Fruit fly (Drosophila melanogaster) whole organism, pupa: ENCODE results near the gene CG42870.

ENCODE experiments used
- CG12605 ChIP-seq: fragments of 200-800 bp; sonication (Bioruptor generic); IDR thresholded peaks from 2 replicates; pipeline ENCODE4 v1.3.6; 2022; ENCODE audit warnings: missing biosample characterization, missing genetic modification characterization
- CG14655 ChIP-seq: fragments of 200-800 bp; sonication (Bioruptor generic); optimal IDR thresholded peaks from 3 replicates; lab custom pipeline; 2017; ENCODE audit warnings: mild to moderate bottlenecking, missing biosample characterization, missing genetic modification reagents, missing genetic modification characterization
- CG17806 ChIP-seq: fragments of 200-800 bp; sonication (Bioruptor generic); optimal IDR thresholded peaks from 2 replicates; lab custom pipeline; 2018; ENCODE audit warnings: missing biosample characterization, mild to moderate bottlenecking, missing genetic modification characterization, moderate library complexity
- CG34367 ChIP-seq: fragments of 200-800 bp; sonication (Bioruptor generic); optimal IDR thresholded peaks from 2 replicates; lab custom pipeline; 2018; ENCODE audit warnings: missing biosample characterization, mild to moderate bottlenecking, missing genetic modification characterization
- CG4496 ChIP-seq: fragments of 200-800 bp; sonication (Bioruptor generic); IDR thresholded peaks from 3 replicates; pipeline ENCODE4 v1.3.6; 2022; ENCODE audit warnings: missing biosample characterization, missing genetic modification characterization
- CG8301 ChIP-seq: fragments of 200-800 bp; sonication (Bioruptor generic); optimal IDR thresholded peaks from 2 replicates; lab custom pipeline; 2018; ENCODE audit warnings: missing biosample characterization, mild to moderate bottlenecking, missing genetic modification characterization
- D1 ChIP-seq: fragments of 200-800 bp; sonication (Bioruptor generic); optimal IDR thresholded peaks from 2 replicates; lab custom pipeline; 2018; ENCODE audit warnings: missing biosample characterization, mild to moderate bottlenecking, missing genetic modification characterization, moderate library complexity
- EcR ChIP-seq: fragments of 200-800 bp; sonication (Bioruptor generic); optimal IDR thresholded peaks from 3 replicates; lab custom pipeline; 2019; ENCODE audit warnings: missing biosample characterization, missing genetic modification characterization, mild to moderate bottlenecking, moderate library complexity, missing genetic modification reagents
- Ets98B ChIP-seq: fragments of 200-800 bp; sonication (Bioruptor generic); IDR thresholded peaks from 2 replicates; pipeline ENCODE4 v1.3.6; 2022; ENCODE audit warnings: missing biosample characterization, missing genetic modification characterization
- Pif1A ChIP-seq: fragments of 200-800 bp; sonication (Bioruptor generic); optimal IDR thresholded peaks from 3 replicates; lab custom pipeline; 2016; ENCODE audit warnings: missing biosample characterization, missing genetic modification characterization
- Pif1B ChIP-seq: fragments of 200-800 bp; sonication (Bioruptor generic); optimal IDR thresholded peaks from 3 replicates; lab custom pipeline; 2016; ENCODE audit warnings: missing biosample characterization, missing genetic modification characterization
- fd96Ca ChIP-seq: fragments of 200-800 bp; sonication (Bioruptor generic); IDR thresholded peaks from 3 replicates; pipeline ENCODE4 v1.3.6; 2022; ENCODE audit warnings: missing biosample characterization, missing genetic modification characterization

- TF ChIP-seq CG12605 (GFP tag; lab: Robert Waterston, UW) (no peak), D1 (no peak), CG14655 (GFP tag; lab: Kevin White, UChicago) (no peak), fd96Ca (GFP tag; lab: Robert Waterston, UW) (no peak), Pif1A (GFP tag; lab: Kevin White, UChicago) (no peak), EcR (no peak), CG17806 (tag; lab: Kevin White, UChicago) (no peak), Pif1B (GFP tag; lab: Kevin White, UChicago) (no peak), Ets98B (GFP tag; lab: Robert Waterston, UW) (no peak), CG34367 (tag; lab: Kevin White, UChicago) (no peak), CG4496 (GFP tag; lab: Robert Waterston, UW) (no peak), CG8301 (tag; lab: Kevin White, UChicago) (no peak)
Observed at dm6 chr3R:21753099-21753498, 15.9 kb upstream of the CG42870 start.
